Worm (Caenorhabditis elegans) whole organism, L4 larva: ENCODE measurements around the gene W10G11.1.

Experiments
- ceh-82 ChIP-seq: sonication (generic microtip); optimal IDR thresholded peaks from 2 replicates; lab custom pipeline; 2017; ENCODE audit warnings: missing biosample characterization, missing genetic modification characterization
- dpl-1 ChIP-seq: fragments of 150-350 bp; optimal IDR thresholded peaks from 2 replicates; lab custom pipeline; 2014; ENCODE audit warnings: missing biosample characterization, missing genetic modification reagents, missing genetic modification characterization
- nhr-11 ChIP-seq: fragments of 150-350 bp; optimal IDR thresholded peaks from 2 replicates; lab custom pipeline; 2014; ENCODE audit warnings: missing biosample characterization, missing genetic modification characterization

DNA sequence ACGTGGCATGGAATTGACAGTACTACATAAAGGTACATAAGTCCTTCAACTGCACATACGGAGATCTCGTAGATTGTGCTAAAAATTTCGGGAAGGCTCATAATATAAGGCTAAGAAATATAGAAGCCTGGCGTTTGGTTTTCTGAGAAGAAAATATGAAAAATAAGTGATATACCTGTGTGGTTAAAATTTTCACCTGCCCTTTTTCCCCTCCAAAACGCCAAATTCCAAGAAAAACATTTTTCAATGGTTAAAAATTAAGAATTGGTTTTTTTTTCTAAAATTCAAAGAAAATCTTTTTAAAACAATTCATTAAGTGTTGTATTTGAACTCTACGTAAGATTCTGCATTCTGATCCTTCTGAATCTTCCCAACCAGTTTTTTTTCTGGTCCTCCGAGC, 45.9 kb downstream of the W10G11.1 start, which contains the start of gene srz-5:
- TF ChIP-seq nhr-11 (tag; lab: Kevin White, UChicago), result no peak
- no peak for TF ChIP-seq ceh-82 (tag; lab: Kevin White, UChicago)
- no peak for TF ChIP-seq dpl-1 (GFP tag; lab: Kevin White, UChicago)
